Fruit fly (Drosophila melanogaster): ENCODE results near the gene CG4440.

- TF ChIP-seq CG8478 (optimal IDR thresholded peaks at IDR 0.05) (no peak), EcR (GFP tag; optimal IDR thresholded peaks at IDR 0.05) (no peak), pan (optimal IDR thresholded peaks at IDR 0.05) (no peak), usp (GFP tag; optimal IDR thresholded peaks at IDR 0.05) (no peak)
Measured at dm6 chr2L:16307026-16307703, 22.6 kb upstream of the CG4440 start, which contains the start of the genes CG5861 and Syx5.

Data from whole organism.